Worm (Caenorhabditis elegans) whole organism, mixed stage, embryonic: ENCODE measurements around the gene sre-40.
"Not testable (repeated sequence)": the region's sequence is repeated elsewhere in the genome, so short reads cannot be mapped to it uniquely, and the experiment has no call there.

Experiments used
- blmp-1 ChIP-seq: fragments of 150-350 bp; optimal IDR thresholded peaks from 2 replicates; lab custom pipeline; 2014; ENCODE audit warnings: missing biosample characterization, missing genetic modification characterization
- nhr-237 ChIP-seq: fragments of 150-350 bp; optimal IDR thresholded peaks from 2 replicates; lab custom pipeline; 2014; ENCODE audit warnings: missing biosample characterization, missing genetic modification characterization
- nhr-76 ChIP-seq: sonication (generic microtip); optimal IDR thresholded peaks from 2 replicates; lab custom pipeline; 2017; ENCODE audit warnings: missing biosample characterization, missing genetic modification characterization
- unc-120 ChIP-seq: sonication (generic microtip); optimal IDR thresholded peaks from 2 replicates; lab custom pipeline; 2017; ENCODE audit warnings: missing genetic modification characterization, missing compliant biosample characterization; ENCODE audit not compliant: poor library complexity, severe bottlenecking
- unc-62 ChIP-seq: fragments of 150-350 bp; optimal IDR thresholded peaks from 2 replicates; lab custom pipeline; 2014; ENCODE audit warnings: missing biosample characterization, missing genetic modification reagents, missing genetic modification characterization
- ztf-11 ChIP-seq: fragments of 150-350 bp; optimal IDR thresholded peaks from 2 replicates; lab custom pipeline; 2014; ENCODE audit warnings: missing biosample characterization, missing genetic modification characterization

ce11 chrII:4701482-4702119 is 18.0 kb upstream of the sre-40 start, which contains the start of gene unc-85:
- TF ChIP-seq nhr-237 (tag; lab: Kevin White, UChicago) (peak; percentile 60), unc-120 (tag; lab: Kevin White, UChicago) (peak; percentile 68), ztf-11 (tag; lab: Kevin White, UChicago) (peak; percentile 29)
- TF ChIP-seq blmp-1 (tag; lab: Kevin White, UChicago); nhr-76 (tag; lab: Kevin White, UChicago); unc-62 (GFP tag; lab: Kevin White, UChicago): not testable (repeated sequence)
